Fruit fly (Drosophila melanogaster): ENCODE results near the gene vkg.

- TF ChIP-seq Eip78C (GFP tag) (no peak), CG4318 (GFP tag; optimal IDR thresholded peaks at IDR 0.05) (no peak)
Observed at dm6 chr2L:5044361-5044891, 16.4 kb upstream of the vkg start, which contains the start of gene CG31650.

All from whole organism, prepupa.